Worm (Caenorhabditis elegans): ENCODE results near the gene H01M10.1.

The H01M10.1 gene

DNA sequence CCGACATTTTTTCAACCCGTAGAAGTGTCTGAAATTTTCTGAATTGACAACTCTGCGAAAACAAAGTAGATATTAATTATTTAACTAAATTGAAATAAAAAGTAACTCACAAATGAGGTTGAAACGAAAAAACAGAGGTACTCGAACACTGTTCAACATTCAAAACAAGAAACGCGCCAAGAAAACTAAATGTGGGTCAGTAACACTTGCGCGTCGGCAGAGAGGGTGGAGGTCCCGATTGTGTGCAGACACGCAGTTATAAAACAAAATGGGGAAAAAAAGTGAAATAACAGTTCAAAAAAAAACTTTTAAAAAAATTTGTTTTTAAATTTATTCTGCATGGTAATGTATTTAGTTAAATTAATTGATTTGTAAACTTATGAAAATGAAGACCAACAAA lies 21.0 kb downstream of the H01M10.1 start:
- peak; percentile 1 for TF ChIP-seq nhr-102 (tag; optimal IDR thresholded peaks at IDR 0.05)
- TF ChIP-seq pqm-1 (tag; optimal IDR thresholded peaks at IDR 0.05) = no peak
- TF ChIP-seq dmd-8 (GFP tag; IDR thresholded peaks at IDR 0.05) = no peak
- TF ChIP-seq dpl-1 (GFP tag; optimal IDR thresholded peaks at IDR 0.05) = peak; percentile 57
- TF ChIP-seq hlh-11 (tag; optimal IDR thresholded peaks at IDR 0.05) = peak; percentile 50
- TF ChIP-seq hmg-1.1 (GFP tag; IDR thresholded peaks at IDR 0.05) = peak; percentile 35; the same call in 1 of the 2 replicates
- TF ChIP-seq lsy-2 (tag; optimal IDR thresholded peaks at IDR 0.05) = peak in 1 of 2 experiments; percentile 75
- no peak for TF ChIP-seq daf-12 (tag; optimal IDR thresholded peaks at IDR 0.05)
- no peak for TF ChIP-seq zag-1 (tag; optimal IDR thresholded peaks at IDR 0.05)
- TF ChIP-seq arid-1 (GFP tag; conservative IDR thresholded peaks at IDR 0.05) = no peak
- TF ChIP-seq daf-16 (GFP tag; optimal IDR thresholded peaks at IDR 0.05) = no peak
- peak; percentile 20 for TF ChIP-seq daf-16 (tag; optimal IDR thresholded peaks at IDR 0.05)
- TF ChIP-seq hlh-30 (tag; optimal IDR thresholded peaks at IDR 0.05; ENCODE audit: insufficient read depth) = peak; percentile 42
- TF ChIP-seq ceh-44 (GFP tag; IDR thresholded peaks at IDR 0.05) = no peak
- TF ChIP-seq dve-1 (tag; optimal IDR thresholded peaks at IDR 0.05; ENCODE audit: insufficient read depth) = peak; percentile 36
- peak; percentile 76 for TF ChIP-seq mes-2 (tag; optimal IDR thresholded peaks at IDR 0.05; ENCODE audit: poor library complexity, severe bottlenecking)
- no peak; the same call in 1 of the 2 replicates for TF ChIP-seq lin-38 (GFP tag; IDR thresholded peaks at IDR 0.05)
- TF ChIP-seq unc-62 (GFP tag; optimal IDR thresholded peaks at IDR 0.05 in 1 of 2) = peak in 1 of 2 experiments; percentile 33
- TF ChIP-seq unc-62 (tag; optimal IDR thresholded peaks at IDR 0.05) = no peak
- peak; percentile 6 for TF ChIP-seq nhr-25 (tag; optimal IDR thresholded peaks at IDR 0.05; ENCODE audit: borderline replicate concordance, insufficient read depth)
- TF ChIP-seq mep-1 (tag; optimal IDR thresholded peaks at IDR 0.05) = peak; percentile 80
- TF ChIP-seq nhr-77 (tag; optimal IDR thresholded peaks at IDR 0.05) = peak; percentile 41
- TF ChIP-seq F10B5.3 (tag; optimal IDR thresholded peaks at IDR 0.05) = no peak
- no peak for TF ChIP-seq Y5F2A.4 (GFP tag; optimal IDR thresholded peaks at IDR 0.05)
- no peak for TF ChIP-seq egl-43 (GFP tag; IDR thresholded peaks at IDR 0.05)
- no peak; the same call in 1 of the 2 replicates for TF ChIP-seq vab-7 (GFP tag; IDR thresholded peaks at IDR 0.05)
- 0 out of 2 replicates have a peak, but pooled peaks have one; percentile 24 for TF ChIP-seq pha-4 (GFP tag; IDR thresholded peaks at IDR 0.05)
- no peak for TF ChIP-seq pha-4 (tag; optimal IDR thresholded peaks at IDR 0.05)
- peak; percentile 59 for TF ChIP-seq rbr-2 (tag; optimal IDR thresholded peaks at IDR 0.05)
- peak; percentile 33 for TF ChIP-seq aha-1 (tag)
- no peak for TF ChIP-seq D1046.2 (GFP tag; IDR thresholded peaks at IDR 0.05)
- no peak for TF ChIP-seq T26A8.4 (GFP tag; IDR thresholded peaks at IDR 0.05)

DNA sequence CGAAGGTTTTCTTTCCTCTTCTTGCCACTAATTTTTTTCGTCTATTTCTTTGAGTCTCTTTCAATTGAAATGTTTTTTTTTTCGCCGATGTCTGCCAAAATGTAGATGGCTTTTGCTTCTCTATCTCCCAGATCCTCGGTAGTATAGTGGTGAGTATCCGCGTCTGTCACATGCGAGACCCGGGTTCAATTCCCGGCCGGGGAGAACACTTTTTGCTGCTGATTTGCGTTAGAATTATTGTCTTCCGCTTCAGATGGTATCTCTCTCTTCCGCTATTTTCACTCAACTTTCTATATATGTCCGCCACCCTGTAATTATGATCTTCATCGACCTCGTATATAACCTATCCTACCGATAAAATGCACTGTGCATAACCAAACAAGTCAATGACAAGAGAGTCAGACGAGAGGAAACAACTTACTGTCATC lies 26.9 kb downstream of the H01M10.1 start:
- peak; percentile 94 for TF ChIP-seq hlh-30 (tag; optimal IDR thresholded peaks at IDR 0.05; ENCODE audit: insufficient read depth)
- TF ChIP-seq F10B5.3 (tag; optimal IDR thresholded peaks at IDR 0.05) = peak; percentile 31
- TF ChIP-seq ceh-44 (GFP tag; IDR thresholded peaks at IDR 0.05) = peak; percentile 61; the same call in 1 of the 2 replicates
- TF ChIP-seq nhr-28 (tag; optimal IDR thresholded peaks at IDR 0.05) = peak; percentile 65
- TF ChIP-seq dpl-1 (GFP tag; optimal IDR thresholded peaks at IDR 0.05) = peak; percentile 17
- peak; percentile 92 for TF ChIP-seq hmg-1.1 (GFP tag; IDR thresholded peaks at IDR 0.05)
- peak; percentile 83 for TF ChIP-seq T26A8.4 (GFP tag; IDR thresholded peaks at IDR 0.05)
- peak; percentile 92 for TF ChIP-seq daf-19 (GFP tag; conservative IDR thresholded peaks at IDR 0.05)
- TF ChIP-seq fkh-10 (GFP tag; optimal IDR thresholded peaks at IDR 0.05) = no peak
- TF ChIP-seq lsy-2 (tag; optimal IDR thresholded peaks at IDR 0.05) = peak in 1 of 2 experiments; percentile 66
- TF ChIP-seq attf-4 (tag; optimal IDR thresholded peaks at IDR 0.05) = no peak
- TF ChIP-seq lin-1 (GFP tag; IDR thresholded peaks at IDR 0.05) = peak; percentile 81; the same call in 1 of the 2 replicates
- peak; percentile 68 to 91 for TF ChIP-seq daf-16 (GFP tag; optimal IDR thresholded peaks at IDR 0.05)
- TF ChIP-seq daf-16 (tag; optimal IDR thresholded peaks at IDR 0.05) = peak; percentile 75
- peak; percentile 83 for TF ChIP-seq snpc-1.2 (GFP tag; IDR thresholded peaks at IDR 0.05)
- peak; percentile 81 for TF ChIP-seq F26F4.8 (GFP tag; conservative IDR thresholded peaks at IDR 0.05)
- peak; percentile 67 for TF ChIP-seq arid-1 (GFP tag; conservative IDR thresholded peaks at IDR 0.05)
- TF ChIP-seq jun-1 (tag; optimal IDR thresholded peaks at IDR 0.05) = no peak
- peak; percentile 97 for TF ChIP-seq aha-1 (tag)
- TF ChIP-seq dmd-8 (GFP tag; IDR thresholded peaks at IDR 0.05) = peak; percentile 70
- TF ChIP-seq egl-27 (tag; optimal IDR thresholded peaks at IDR 0.05) = no peak
- TF ChIP-seq R02D3.7 (tag; optimal IDR thresholded peaks at IDR 0.05) = no peak
- peak; percentile 73; the same call in 1 of the 2 replicates for TF ChIP-seq D1046.2 (GFP tag; IDR thresholded peaks at IDR 0.05)
- TF ChIP-seq zag-1 (tag; optimal IDR thresholded peaks at IDR 0.05) = no peak
- peak; percentile 77 for TF ChIP-seq ctbp-1 (GFP tag; IDR thresholded peaks at IDR 0.05)
- peak; percentile 94 for TF ChIP-seq egl-43 (GFP tag; IDR thresholded peaks at IDR 0.05)
- TF ChIP-seq ceh-20 (GFP tag; IDR thresholded peaks at IDR 0.05) = peak; percentile 83
- TF ChIP-seq Y105C5A.15 (GFP tag; IDR thresholded peaks at IDR 0.05) = 0 out of 2 replicates have a peak, but pooled peaks have one; percentile 19
- no peak for TF ChIP-seq nhr-76 (tag; optimal IDR thresholded peaks at IDR 0.05)
- TF ChIP-seq vab-7 (GFP tag; IDR thresholded peaks at IDR 0.05) = peak; percentile 82
- TF ChIP-seq lin-38 (GFP tag; IDR thresholded peaks at IDR 0.05) = peak; percentile 77
- TF ChIP-seq mep-1 (tag; optimal IDR thresholded peaks at IDR 0.05) = peak; percentile 85
- no peak for TF ChIP-seq nhr-237 (tag; optimal IDR thresholded peaks at IDR 0.05)
